Fruit fly (Drosophila melanogaster): Measurements from ENCODE around the gene ChAT.

Gene ChAT

dm6 chr3R:18663525-18663924, 41.8 kb upstream of the ChAT start, which contains the start of the genes Cpsf73 and Gos28 (continued):
- TF ChIP-seq gfzf (GFP tag; optimal IDR thresholded peaks at IDR 0.05) (peak; percentile 91), Dfd (GFP tag; optimal IDR thresholded peaks at IDR 0.05) (no peak), salm (tag; optimal IDR thresholded peaks at IDR 0.05) (no peak), mam (GFP tag; optimal IDR thresholded peaks at IDR 0.05) (no peak), Eip74EF (GFP tag; optimal IDR thresholded peaks at IDR 0.05) (no peak), Trl (optimal IDR thresholded peaks at IDR 0.05) (no peak), Trl (GFP tag; optimal IDR thresholded peaks at IDR 0.05) (no peak), CG30020 (tag; optimal IDR thresholded peaks at IDR 0.05) (peak; percentile 87), CG17186 (GFP tag; optimal IDR thresholded peaks at IDR 0.05) (peak; percentile 43), chm (GFP tag; IDR thresholded peaks at IDR 0.05) (no peak), Rfx (GFP tag; IDR thresholded peaks at IDR 0.05) (peak; percentile 48; the same call in 1 of the 2 replicates), HLH54F (GFP tag; optimal IDR thresholded peaks at IDR 0.05) (peak; percentile 53), pzg (GFP tag; optimal IDR thresholded peaks at IDR 0.05) (peak; percentile 65), CG14965 (GFP tag; optimal IDR thresholded peaks at IDR 0.05; ENCODE audit: borderline replicate concordance) (no peak), CG9876 (GFP tag; optimal IDR thresholded peaks at IDR 0.05) (no peak), Blimp-1 (GFP tag; optimal IDR thresholded peaks at IDR 0.05) (peak; percentile 3), D (optimal IDR thresholded peaks at IDR 0.05) (no peak), D (GFP tag; optimal IDR thresholded peaks at IDR 0.05) (no peak), bbx (GFP tag; IDR thresholded peaks at IDR 0.05; ENCODE audit: partially characterized antibody) (peak; percentile 47; the same call in 1 of the 2 replicates), yki (optimal IDR thresholded peaks at IDR 0.05) (no peak), CkIIα-i1 (GFP tag; IDR thresholded peaks at IDR 0.05) (no peak), grau (tag; optimal IDR thresholded peaks at IDR 0.05) (peak; percentile 29), pnt (GFP tag; optimal IDR thresholded peaks at IDR 0.05) (peak; percentile 5), Ada2b (GFP tag; IDR thresholded peaks at IDR 0.05) (no peak), kay (GFP tag; optimal IDR thresholded peaks at IDR 0.05) (peak; percentile 19), pho (GFP tag; optimal IDR thresholded peaks at IDR 0.05) (peak; percentile 15), CG17359 (tag; optimal IDR thresholded peaks at IDR 0.05) (peak; percentile 5), CG34422 (GFP tag; IDR thresholded peaks at IDR 0.05) (peak; percentile 78; the same call in 2 of the 3 replicates), Hr39 (optimal IDR thresholded peaks at IDR 0.05) (no peak), CG18011 (GFP tag; optimal IDR thresholded peaks at IDR 0.05) (peak; percentile 15), dmrt11E (tag; optimal IDR thresholded peaks at IDR 0.05) (peak; percentile 3), slp2 (GFP tag; optimal IDR thresholded peaks at IDR 0.05) (peak; percentile 13), CG10274 (GFP tag; optimal IDR thresholded peaks at IDR 0.05) (no peak), prd (optimal IDR thresholded peaks at IDR 0.05) (no peak), prd (GFP tag; IDR thresholded peaks at IDR 0.05) (peak; percentile 25; the same call in 1 of the 3 replicates), B-H1 (GFP tag; IDR thresholded peaks at IDR 0.05) (no peak), knrl (GFP tag; IDR thresholded peaks at IDR 0.05; ENCODE audit: partially characterized antibody) (peak; percentile 61; the same call in 2 of the 3 replicates), schlank (tag; optimal IDR thresholded peaks at IDR 0.05) (no peak), cato (GFP tag; optimal IDR thresholded peaks at IDR 0.05; ENCODE audit: borderline replicate concordance) (no peak), CG16813 (GFP tag; IDR thresholded peaks at IDR 0.05; ENCODE audit: partially characterized antibody) (peak; percentile 50), Six4 (GFP tag; optimal IDR thresholded peaks at IDR 0.05) (no peak), Atf-2 (GFP tag; optimal IDR thresholded peaks at IDR 0.05) (no peak), HLH3B (GFP tag; IDR thresholded peaks at IDR 0.05) (no peak), CG30403 (GFP tag; optimal IDR thresholded peaks at IDR 0.05) (peak; percentile 37), CG3838 (GFP tag; optimal IDR thresholded peaks at IDR 0.05) (no peak), lmd (GFP tag; IDR thresholded peaks at IDR 0.05) (no peak), CG4617 (GFP tag; optimal IDR thresholded peaks at IDR 0.05; ENCODE audit: borderline replicate concordance) (peak; percentile 92), CG15601 (tag; optimal IDR thresholded peaks at IDR 0.05) (peak; percentile 46), Stat92E (GFP tag; optimal IDR thresholded peaks at IDR 0.05) (no peak), Dref (GFP tag; IDR thresholded peaks at IDR 0.05) (no peak), sens (GFP tag) (peak; percentile 82), Abd-B (GFP tag; optimal IDR thresholded peaks at IDR 0.05) (no peak)

All from whole organism, embryonic.